Fruit fly (Drosophila melanogaster) whole organism, embryonic: ENCODE results near the gene Rab8.

ENCODE experiments used
- Bteb2 ChIP-seq: fragments of 200-800 bp; sonication (Bioruptor generic); optimal IDR thresholded peaks from 2 replicates; lab custom pipeline; 2016; ENCODE audit warnings: missing biosample characterization, missing genetic modification characterization
- CG10366 ChIP-seq: fragments of 200-800 bp; sonication (Bioruptor generic); IDR thresholded peaks from 2 replicates; pipeline ENCODE4 v1.3.6; 2022; ENCODE audit warnings: missing biosample characterization, missing genetic modification characterization
- CG10959 ChIP-seq: fragments of 200-800 bp; sonication (Bioruptor generic); IDR thresholded peaks from 2 replicates; pipeline ENCODE4 v1.3.6; 2022; ENCODE audit warnings: missing biosample characterization, missing genetic modification characterization
- CG11085 ChIP-seq: fragments of 200-800 bp; sonication (Bioruptor generic); IDR thresholded peaks from 2 replicates; pipeline ENCODE4 v1.3.6; 2022; ENCODE audit warnings: missing biosample characterization, missing genetic modification characterization
- CG11456 ChIP-seq: fragments of 200-800 bp; sonication (Bioruptor generic); IDR thresholded peaks from 3 replicates; pipeline ENCODE4 v1.3.6; 2022; ENCODE audit warnings: missing biosample characterization, missing genetic modification characterization
- CG11696 ChIP-seq: fragments of 200-800 bp; sonication (Bioruptor generic); IDR thresholded peaks from 2 replicates; pipeline ENCODE4 v1.3.6; 2022; ENCODE audit warnings: missing biosample characterization, missing genetic modification characterization
- CG13894 ChIP-seq: fragments of 200-800 bp; sonication (Bioruptor generic); optimal IDR thresholded peaks from 3 replicates; lab custom pipeline; 2018; ENCODE audit warnings: missing biosample characterization, mild to moderate bottlenecking, missing genetic modification characterization, moderate library complexity
- CG14050 ChIP-seq: fragments of 200-800 bp; sonication (Bioruptor generic); IDR thresholded peaks from 3 replicates; pipeline ENCODE4 v1.3.6; 2022; ENCODE audit warnings: missing biosample characterization, missing genetic modification characterization
- CG14965 ChIP-seq: fragments of 200-800 bp; sonication (Bioruptor generic); optimal IDR thresholded peaks from 2 replicates; lab custom pipeline; 2016; ENCODE audit warnings: missing biosample characterization, missing genetic modification characterization, borderline replicate concordance
- CG1603 ChIP-seq: fragments of 200-800 bp; sonication (Bioruptor generic); optimal IDR thresholded peaks from 2 replicates; lab custom pipeline; 2019; ENCODE audit warnings: missing biosample characterization, mild to moderate bottlenecking, missing genetic modification characterization, moderate library complexity
- CG16813 ChIP-seq: fragments of 200-800 bp; sonication (Bioruptor generic); IDR thresholded peaks from 3 replicates; pipeline ENCODE4 v1.3.6; 2022; ENCODE audit warnings: missing biosample characterization, missing genetic modification characterization; ENCODE audit not compliant: partially characterized antibody
- CG17186 ChIP-seq: fragments of 200-800 bp; sonication (Bioruptor generic); optimal IDR thresholded peaks from 3 replicates; lab custom pipeline; 2017; ENCODE audit warnings: missing biosample characterization, missing genetic modification reagents, missing genetic modification characterization
- CG17328 ChIP-seq: fragments of 200-800 bp; sonication (Bioruptor generic); IDR thresholded peaks from 2 replicates; pipeline ENCODE4 v1.3.6; 2022; ENCODE audit warnings: missing biosample characterization, missing genetic modification characterization
- CG17568 ChIP-seq: fragments of 200-800 bp; sonication (Bioruptor generic); optimal IDR thresholded peaks from 2 replicates; lab custom pipeline; 2018; ENCODE audit warnings: missing biosample characterization, mild to moderate bottlenecking, missing genetic modification characterization, moderate library complexity
- CG18619 ChIP-seq: fragments of 200-800 bp; sonication (Bioruptor generic); optimal IDR thresholded peaks from 3 replicates; lab custom pipeline; 2017; ENCODE audit warnings: missing biosample characterization, mild to moderate bottlenecking, missing genetic modification characterization
- CG2116 ChIP-seq: fragments of 200-800 bp; sonication (Bioruptor generic); optimal IDR thresholded peaks from 3 replicates; lab custom pipeline; 2018; ENCODE audit warnings: missing biosample characterization, mild to moderate bottlenecking, missing genetic modification characterization
- CG2199 ChIP-seq: fragments of 200-800 bp; sonication (Bioruptor generic); IDR thresholded peaks from 3 replicates; pipeline ENCODE4 v1.3.6; 2022; ENCODE audit warnings: missing biosample characterization, missing genetic modification characterization
- CG2875 ChIP-seq: fragments of 200-800 bp; sonication (Bioruptor generic); optimal IDR thresholded peaks from 2 replicates; lab custom pipeline; 2017; ENCODE audit warnings: missing biosample characterization, mild to moderate bottlenecking, missing genetic modification characterization, missing genetic modification reagents
- CG32767 ChIP-seq: fragments of 200-800 bp; sonication (Bioruptor generic); IDR thresholded peaks from 2 replicates; pipeline ENCODE4 v1.3.6; 2022; ENCODE audit warnings: missing biosample characterization, missing genetic modification characterization
- CG33557 ChIP-seq: fragments of 200-800 bp; sonication (Bioruptor generic); optimal IDR thresholded peaks from 2 replicates; lab custom pipeline; 2019; ENCODE audit warnings: missing biosample characterization, mild to moderate bottlenecking, missing genetic modification characterization, moderate library complexity
- CG3726 ChIP-seq: fragments of 200-800 bp; sonication (Bioruptor generic); IDR thresholded peaks from 3 replicates; pipeline ENCODE4, ENCODE4 v1.3.6; 2022; ENCODE audit warnings: missing biosample characterization, missing genetic modification characterization
- CG43689 ChIP-seq: fragments of 200-800 bp; sonication (Bioruptor generic); IDR thresholded peaks from 2 replicates; pipeline ENCODE4 v1.3.6; 2022; ENCODE audit warnings: missing biosample characterization, missing genetic modification characterization
- CG4424 ChIP-seq: fragments of 200-800 bp; sonication (Bioruptor generic); optimal IDR thresholded peaks from 3 replicates; lab custom pipeline; 2016; ENCODE audit warnings: missing biosample characterization, missing genetic modification characterization
- CG4617 ChIP-seq: fragments of 200-800 bp; sonication (Bioruptor generic); optimal IDR thresholded peaks from 3 replicates; lab custom pipeline; 2016; ENCODE audit warnings: missing biosample characterization, missing genetic modification characterization, borderline replicate concordance
- CG4820 ChIP-seq: fragments of 200-800 bp; sonication (Bioruptor generic); optimal IDR thresholded peaks from 3 replicates; lab custom pipeline; 2016; ENCODE audit warnings: missing biosample characterization, missing genetic modification characterization
- CG5953 ChIP-seq: fragments of 200-800 bp; sonication (Bioruptor generic); IDR thresholded peaks from 2 replicates; pipeline ENCODE4 v1.3.6; 2022; ENCODE audit warnings: missing biosample characterization, missing genetic modification characterization
- CG6272 ChIP-seq: fragments of 200-800 bp; sonication (Bioruptor generic); IDR thresholded peaks from 2 replicates; pipeline ENCODE4 v1.3.6; 2022; ENCODE audit warnings: missing biosample characterization, missing genetic modification characterization
- CG6689 ChIP-seq: fragments of 200-800 bp; sonication (Bioruptor generic); IDR thresholded peaks from 2 replicates; pipeline ENCODE4 v1.3.6; 2022; ENCODE audit warnings: missing biosample characterization, missing genetic modification characterization
- CG7745 ChIP-seq: fragments of 200-800 bp; sonication (Bioruptor generic); optimal IDR thresholded peaks from 2 replicates; lab custom pipeline; 2018; ENCODE audit warnings: missing biosample characterization, mild to moderate bottlenecking, missing genetic modification characterization, moderate library complexity
- CG8478 ChIP-seq: fragments of >200 bp; optimal IDR thresholded peaks from 2 replicates; lab custom pipeline; 2018
- CG9727 ChIP-seq: fragments of 200-800 bp; sonication (Bioruptor generic); optimal IDR thresholded peaks from 3 replicates; lab custom pipeline; 2017; ENCODE audit warnings: missing biosample characterization, mild to moderate bottlenecking, missing genetic modification characterization
- Dref ChIP-seq: fragments of 200-800 bp; sonication (Bioruptor generic); IDR thresholded peaks from 2 replicates; pipeline ENCODE4 v1.3.6; 2022; ENCODE audit warnings: missing biosample characterization, missing genetic modification characterization
- HLH54F ChIP-seq: fragments of 200-800 bp; sonication (Bioruptor generic); optimal IDR thresholded peaks from 3 replicates; lab custom pipeline; 2016; ENCODE audit warnings: missing biosample characterization, missing genetic modification characterization
- Hey ChIP-seq: fragments of 200-800 bp; sonication (Bioruptor generic); optimal IDR thresholded peaks from 3 replicates; lab custom pipeline; 2018; ENCODE audit warnings: missing biosample characterization, mild to moderate bottlenecking, missing genetic modification characterization
- Hr3 ChIP-seq: fragments of 200-800 bp; sonication (Bioruptor generic); optimal IDR thresholded peaks from 3 replicates; lab custom pipeline; 2016; ENCODE audit warnings: missing biosample characterization, missing genetic modification characterization
- Six4 ChIP-seq: fragments of 200-800 bp; sonication (Bioruptor generic); optimal IDR thresholded peaks from 2 replicates; lab custom pipeline; 2016; ENCODE audit warnings: missing biosample characterization, missing genetic modification characterization
- Trl ChIP-seq, 3 experiments: fragments of >200 bp in 2 of 3; fragments of 200-800 bp in 1 of 3; sonication (Bioruptor generic) in 1 of 3; optimal IDR thresholded peaks; 2 replicates in 1 of 3; 3 replicates in 2 of 3; lab custom pipeline; 2016 to 2017; ENCODE audit warnings: missing biosample characterization in 1 of 3, missing genetic modification characterization in 1 of 3
- Usf ChIP-seq: fragments of 200-800 bp; sonication (Bioruptor generic); optimal IDR thresholded peaks from 2 replicates; lab custom pipeline; 2017; ENCODE audit warnings: missing genotype, missing biosample characterization, missing genetic modification characterization
- abd-A ChIP-seq: fragments of 200-800 bp; sonication (Bioruptor generic); optimal IDR thresholded peaks from 3 replicates; lab custom pipeline; 2019; ENCODE audit warnings: missing biosample characterization, mild to moderate bottlenecking, missing genetic modification characterization, moderate library complexity
- crol ChIP-seq: fragments of 200-800 bp; sonication (Bioruptor generic); IDR thresholded peaks from 2 replicates; pipeline ENCODE4 v1.3.6; 2022; ENCODE audit warnings: missing biosample characterization, missing genetic modification characterization
- eve ChIP-seq, 2 experiments: fragments of >200 bp; optimal IDR thresholded peaks; 2 replicates each; lab custom pipeline; 2017; ENCODE audit warnings: missing biosample characterization in 2 of 2, missing genetic modification characterization in 2 of 2
- fd3F ChIP-seq: fragments of 200-800 bp; sonication (Bioruptor generic); optimal IDR thresholded peaks from 2 replicates; lab custom pipeline; 2018; ENCODE audit warnings: missing biosample characterization, mild to moderate bottlenecking, missing genetic modification characterization, moderate library complexity
- fru ChIP-seq: fragments of >200 bp; optimal IDR thresholded peaks from 2 replicates; lab custom pipeline; 2017
- h ChIP-seq: fragments of >200 bp; optimal IDR thresholded peaks from 2 replicates; lab custom pipeline; 2017
- hbn ChIP-seq: fragments of 200-800 bp; sonication (Bioruptor generic); IDR thresholded peaks from 2 replicates; pipeline ENCODE4 v1.3.6; 2022; ENCODE audit warnings: missing biosample characterization, missing genetic modification characterization; ENCODE audit not compliant: partially characterized antibody
- inv ChIP-seq: fragments of 200-800 bp; sonication (Bioruptor generic); IDR thresholded peaks from 2 replicates; pipeline ENCODE4 v1.3.6; 2022; ENCODE audit warnings: missing biosample characterization, missing genetic modification characterization; ENCODE audit not compliant: partially characterized antibody
- pho ChIP-seq: fragments of 200-800 bp; sonication (Bioruptor generic); optimal IDR thresholded peaks from 2 replicates; lab custom pipeline; 2016; ENCODE audit warnings: missing biosample characterization, missing genetic modification characterization
- psq ChIP-seq: fragments of 200-800 bp; sonication (Bioruptor generic); optimal IDR thresholded peaks from 2 replicates; lab custom pipeline; 2017; ENCODE audit warnings: missing biosample characterization, missing genetic modification characterization
- stwl ChIP-seq: fragments of 200-800 bp; sonication (Bioruptor generic); optimal IDR thresholded peaks from 3 replicates; lab custom pipeline; 2018; ENCODE audit warnings: missing biosample characterization, mild to moderate bottlenecking, missing genetic modification characterization, moderate library complexity
- trem ChIP-seq: fragments of 200-800 bp; optimal IDR thresholded peaks from 3 replicates; lab custom pipeline; 2019; ENCODE audit warnings: missing biosample characterization, mild to moderate bottlenecking, missing genetic modification characterization, moderate library complexity

Rab8 gene

dm6 chr3L:19900184-19901089 lies 29.6 kb upstream of the Rab8 start (continued):
- TF ChIP-seq Hey (tag; lab: Kevin White, UChicago) (no peak), CG3726 (GFP tag; lab: Robert Waterston, UW) (no peak), fd3F (GFP tag; lab: Kevin White, UChicago) (no peak), hbn (GFP tag; lab: Robert Waterston, UW) (no peak), eve (GFP tag; optimal IDR thresholded peaks at IDR 0.05; lab: Kevin White, UChicago) (no peak), CG1603 (tag; lab: Kevin White, UChicago) (peak; percentile 22), crol (GFP tag; lab: Robert Waterston, UW) (no peak), CG11456 (GFP tag; lab: Robert Waterston, UW) (no peak), CG4820 (GFP tag; lab: Kevin White, UChicago) (no peak), stwl (peak; percentile 61), CG13894 (tag; lab: Kevin White, UChicago) (no peak), pho (GFP tag; lab: Kevin White, UChicago) (peak; percentile 2), CG4424 (GFP tag; lab: Kevin White, UChicago) (no peak), CG2875 (GFP tag; lab: Kevin White, UChicago) (no peak), Trl (optimal IDR thresholded peaks at IDR 0.05; lab: Kevin White, UChicago) (peak; percentile 4 to 22), Trl (GFP tag; optimal IDR thresholded peaks at IDR 0.05; lab: Kevin White, UChicago) (no peak), HLH54F (GFP tag; lab: Kevin White, UChicago) (no peak), CG17568 (GFP tag; lab: Kevin White, UChicago) (no peak), CG2199 (GFP tag; lab: Robert Waterston, UW) (peak; percentile 71; the same call in 2 of the 3 replicates), CG32767 (GFP tag; lab: Robert Waterston, UW) (no peak), CG9727 (GFP tag; lab: Kevin White, UChicago) (peak; percentile 7), CG43689 (GFP tag; lab: Robert Waterston, UW) (no peak), CG6689 (GFP tag; lab: Robert Waterston, UW) (peak; percentile 22; the same call in 1 of the 2 replicates), CG11085 (GFP tag; lab: Robert Waterston, UW) (no peak), CG10959 (GFP tag; lab: Robert Waterston, UW) (no peak), CG6272 (GFP tag; lab: Robert Waterston, UW) (no peak), trem (tag; lab: Kevin White, UChicago) (no peak), CG2116 (no peak), CG33557 (GFP tag; lab: Kevin White, UChicago) (no peak), CG10366 (no peak), h (lab: Kevin White, UChicago) (no peak), Six4 (no peak), fru (lab: Kevin White, UChicago) (no peak), CG7745 (tag; lab: Kevin White, UChicago) (no peak), psq (no peak), Hr3 (no peak), inv (GFP tag; lab: Robert Waterston, UW) (no peak), CG17328 (GFP tag; lab: Robert Waterston, UW) (no peak), CG14965 (no peak), CG17186 (GFP tag; lab: Kevin White, UChicago) (no peak), CG4617 (GFP tag; lab: Kevin White, UChicago) (no peak), CG18619 (GFP tag; lab: Kevin White, UChicago) (no peak), CG5953 (GFP tag; lab: Robert Waterston, UW) (no peak), Dref (GFP tag; lab: Robert Waterston, UW) (no peak), CG8478 (lab: Kevin White, UChicago) (no peak), Usf (GFP tag; lab: Kevin White, UChicago) (no peak), CG11696 (GFP tag; lab: Robert Waterston, UW) (0 out of 2 replicates have a peak, but pooled peaks have one; percentile 15), abd-A (no peak), CG16813 (GFP tag; lab: Robert Waterston, UW) (no peak), Bteb2 (GFP tag; lab: Kevin White, UChicago) (no peak), CG14050 (no peak)
